Worm (Caenorhabditis elegans) whole organism, L1 larva: ENCODE measurements around the gene C56G2.9.

ENCODE experiments used
- C04F5.9 ChIP-seq: sonication (generic microtip); optimal IDR thresholded peaks from 2 replicates; lab custom pipeline; 2016; ENCODE audit warnings: missing genetic modification characterization, missing compliant biosample characterization
- C16A3.4 ChIP-seq: fragments of 150-350 bp; optimal IDR thresholded peaks from 2 replicates; lab custom pipeline; 2014; ENCODE audit warnings: missing biosample characterization, missing genetic modification characterization
- Y116A8C.19 ChIP-seq: sonication (generic microtip); optimal IDR thresholded peaks from 2 replicates; lab custom pipeline; 2016; ENCODE audit warnings: missing compliant biosample characterization, missing genetic modification characterization, borderline replicate concordance
- aha-1 ChIP-seq: fragments of 150-350 bp; optimal IDR thresholded peaks from 2 replicates; lab custom pipeline; 2014; ENCODE audit warnings: missing biosample characterization, missing genetic modification characterization
- alr-1 ChIP-seq: fragments of 200-800 bp; sonication (Bioruptor generic); optimal IDR thresholded peaks from 2 replicates; lab custom pipeline; 2018; ENCODE audit warnings: borderline replicate concordance, mild to moderate bottlenecking, missing genetic modification characterization, missing compliant biosample characterization
- aly-2 ChIP-seq: fragments of 150-350 bp; optimal IDR thresholded peaks from 2 replicates; lab custom pipeline; 2014; ENCODE audit warnings: missing biosample characterization, missing genetic modification characterization
- ama-1 ChIP-seq: fragments of 150-350 bp; optimal IDR thresholded peaks from 2 replicates; lab custom pipeline; 2014
- ceh-82 ChIP-seq, 3 experiments: fragments of 150-350 bp in 1 of 3; sonication (generic microtip) in 2 of 3; optimal IDR thresholded peaks; 2 replicates each; lab custom pipeline; 2014 to 2017; ENCODE audit warnings: missing biosample characterization in 3 of 3, missing genetic modification characterization in 3 of 3
- ceh-88 ChIP-seq: fragments of 200-800 bp; sonication (Bioruptor generic); IDR thresholded peaks from 2 replicates; pipeline ENCODE4 v1.3.6; 2022; ENCODE audit warnings: missing genetic modification characterization, missing compliant biosample characterization
- ces-1 ChIP-seq: fragments of 150-350 bp; optimal IDR thresholded peaks from 2 replicates; lab custom pipeline; 2014; ENCODE audit warnings: missing biosample characterization, missing genetic modification reagents, missing genetic modification characterization
- dpl-1 ChIP-seq, 3 experiments: fragments of 150-350 bp in 2 of 3; sonication (generic microtip) in 1 of 3; optimal IDR thresholded peaks; 2 replicates each; lab custom pipeline; 2014 to 2017; ENCODE audit warnings: missing biosample characterization in 3 of 3, missing genetic modification characterization in 3 of 3, missing genetic modification reagents in 3 of 3
- dsc-1 ChIP-seq: sonication (generic microtip); optimal IDR thresholded peaks from 2 replicates; lab custom pipeline; 2016; ENCODE audit warnings: mild to moderate bottlenecking, missing genetic modification characterization, missing compliant biosample characterization
- efl-1 ChIP-seq, 4 experiments: fragments of 150-350 bp; optimal IDR thresholded peaks in 3 of 4; peaks in 1 of 4; 1 replicate in 1 of 4; 2 replicates in 3 of 4; lab custom pipeline; 2014; ENCODE audit warnings: missing biosample characterization in 2 of 4, missing genetic modification characterization in 2 of 4, missing genetic modification reagents in 2 of 4
- egl-13 ChIP-seq: sonication (generic microtip); optimal IDR thresholded peaks from 2 replicates; lab custom pipeline; 2016; ENCODE audit warnings: missing genotype, missing genetic modification reagents, missing genetic modification characterization, missing compliant biosample characterization
- elt-2 ChIP-seq: sonication (generic microtip); optimal IDR thresholded peaks from 2 replicates; lab custom pipeline; 2016; ENCODE audit warnings: missing genetic modification characterization, mild to moderate bottlenecking, inconsistent platforms, missing compliant biosample characterization, missing genetic modification reagents
- ets-5 ChIP-seq: fragments of 200-800 bp; sonication (Bioruptor generic); IDR thresholded peaks from 2 replicates; pipeline ENCODE4 v1.3.6; 2022; ENCODE audit warnings: missing genetic modification characterization, missing compliant biosample characterization
- fkh-10 ChIP-seq: sonication (generic microtip); optimal IDR thresholded peaks from 2 replicates; lab custom pipeline; 2017; ENCODE audit warnings: missing biosample characterization, missing genetic modification reagents, missing genetic modification characterization
- fkh-4 ChIP-seq: sonication (generic microtip); optimal IDR thresholded peaks from 2 replicates; lab custom pipeline; 2016; ENCODE audit warnings: missing compliant biosample characterization, missing genetic modification characterization, borderline replicate concordance
- hlh-4 ChIP-seq: sonication (generic microtip); optimal IDR thresholded peaks from 2 replicates; lab custom pipeline; 2016; ENCODE audit warnings: mild to moderate bottlenecking, missing genetic modification characterization, missing compliant biosample characterization
- hpl-2 ChIP-seq: fragments of 150-350 bp; optimal IDR thresholded peaks from 2 replicates; lab custom pipeline; 2014; ENCODE audit warnings: missing biosample characterization, missing genetic modification reagents, missing genetic modification characterization
- irx-1 ChIP-seq: sonication (generic microtip); optimal IDR thresholded peaks from 2 replicates; lab custom pipeline; 2016; ENCODE audit warnings: missing genetic modification characterization, missing compliant biosample characterization
- isw-1 ChIP-seq: fragments of 200-800 bp; sonication (Bioruptor generic); IDR thresholded peaks from 2 replicates; pipeline ENCODE4 v1.3.6; 2022; ENCODE audit warnings: missing genetic modification characterization, missing compliant biosample characterization
- jun-1 ChIP-seq: fragments of 150-350 bp; optimal IDR thresholded peaks from 2 replicates; lab custom pipeline; 2014; ENCODE audit warnings: missing biosample characterization, missing genetic modification reagents, missing genetic modification characterization
- lin-13 ChIP-seq: fragments of 150-350 bp; optimal IDR thresholded peaks from 2 replicates; lab custom pipeline; 2014; ENCODE audit warnings: missing biosample characterization, missing genetic modification reagents, missing genetic modification characterization
- lin-14 ChIP-seq: fragments of 200-800 bp; sonication (Bioruptor generic); optimal IDR thresholded peaks from 2 replicates; lab custom pipeline; 2018; ENCODE audit warnings: mild to moderate bottlenecking, missing genetic modification characterization, moderate library complexity, missing compliant biosample characterization
- lin-35 ChIP-seq, 2 experiments: fragments of 150-350 bp; optimal IDR thresholded peaks; 2 replicates each; lab custom pipeline; 2014; ENCODE audit warnings: missing biosample characterization in 2 of 2, missing genetic modification characterization in 2 of 2, missing genetic modification reagents in 2 of 2
- lir-3 ChIP-seq: sonication (generic microtip); optimal IDR thresholded peaks from 2 replicates; lab custom pipeline; 2016; ENCODE audit warnings: mild to moderate bottlenecking, missing genetic modification characterization, moderate library complexity, missing compliant biosample characterization; ENCODE audit not compliant: poor library complexity
- lsy-2 ChIP-seq, 2 experiments: fragments of 150-350 bp; optimal IDR thresholded peaks; 2 replicates each; lab custom pipeline; 2014; ENCODE audit warnings: missing biosample characterization in 2 of 2, missing genetic modification characterization in 2 of 2
- mdl-1 ChIP-seq, 2 experiments: fragments of 150-350 bp; optimal IDR thresholded peaks; 2 replicates each; lab custom pipeline; 2014 to 2017; ENCODE audit warnings: missing biosample characterization in 2 of 2, missing genetic modification characterization in 2 of 2, inconsistent platforms in 1 of 2
- mef-2 ChIP-seq: fragments of 150-350 bp; optimal IDR thresholded peaks from 2 replicates; lab custom pipeline; 2014; ENCODE audit warnings: missing biosample characterization, missing genetic modification characterization
- nhr-11 ChIP-seq: fragments of 150-350 bp; optimal IDR thresholded peaks from 2 replicates; lab custom pipeline; 2014; ENCODE audit warnings: missing biosample characterization, missing genetic modification characterization
- nhr-19 ChIP-seq: fragments of 200-800 bp; sonication (Bioruptor generic); conservative IDR thresholded peaks from 2 replicates; pipeline ENCODE4 v1.3.6; 2022; ENCODE audit warnings: missing genetic modification characterization, missing compliant biosample characterization
- nhr-20 ChIP-seq: sonication (generic microtip); optimal IDR thresholded peaks from 2 replicates; lab custom pipeline; 2016; ENCODE audit warnings: mild to moderate bottlenecking, missing genetic modification characterization, missing compliant biosample characterization
- nhr-237 ChIP-seq: fragments of 150-350 bp; optimal IDR thresholded peaks from 2 replicates; lab custom pipeline; 2014; ENCODE audit warnings: missing biosample characterization, missing genetic modification characterization
- nhr-28 ChIP-seq: fragments of 150-350 bp; optimal IDR thresholded peaks from 2 replicates; lab custom pipeline; 2014; ENCODE audit warnings: missing biosample characterization, missing genetic modification characterization
- nhr-47 ChIP-seq: sonication (generic microtip); optimal IDR thresholded peaks from 2 replicates; lab custom pipeline; 2016; ENCODE audit warnings: mild to moderate bottlenecking, missing genetic modification characterization, moderate library complexity, missing compliant biosample characterization
- nhr-77 ChIP-seq: fragments of 150-350 bp; optimal IDR thresholded peaks from 2 replicates; lab custom pipeline; 2014; ENCODE audit warnings: missing biosample characterization, missing genetic modification characterization
- nhr-85 ChIP-seq: sonication (generic microtip); peaks from one replicate; lab custom pipeline; 2016; ENCODE audit warnings: missing genetic modification characterization, inconsistent platforms, missing compliant biosample characterization
- nhr-90 ChIP-seq: sonication (generic microtip); optimal IDR thresholded peaks from 2 replicates; lab custom pipeline; 2016; ENCODE audit warnings: mild to moderate bottlenecking, missing genetic modification characterization, missing compliant biosample characterization; ENCODE audit not compliant: poor library complexity
- pag-3 ChIP-seq: sonication (generic microtip); optimal IDR thresholded peaks from 2 replicates; lab custom pipeline; 2017; ENCODE audit warnings: missing genetic modification characterization, mild to moderate bottlenecking, missing compliant biosample characterization, antibody characterized with exemption, borderline replicate concordance; ENCODE audit not compliant: insufficient read depth
- pqm-1 ChIP-seq: sonication (generic microtip); optimal IDR thresholded peaks from 3 replicates; lab custom pipeline; 2017; ENCODE audit warnings: missing biosample characterization, missing genetic modification characterization
- skn-1 ChIP-seq: fragments of 150-350 bp; optimal IDR thresholded peaks from 2 replicates; lab custom pipeline; 2014; ENCODE audit warnings: missing biosample characterization, missing genetic modification characterization
- snu-23 ChIP-seq: sonication (generic microtip); optimal IDR thresholded peaks from 2 replicates; lab custom pipeline; 2016; ENCODE audit warnings: missing genetic modification characterization, missing compliant biosample characterization
- sup-37 ChIP-seq: fragments of 200-800 bp; sonication (Bioruptor generic); optimal IDR thresholded peaks from 2 replicates; lab custom pipeline; 2018; ENCODE audit warnings: mild to moderate bottlenecking, missing genetic modification characterization, missing compliant biosample characterization
- unc-30 ChIP-seq: sonication (generic microtip); optimal IDR thresholded peaks from 2 replicates; lab custom pipeline; 2017; ENCODE audit warnings: missing biosample characterization, missing genetic modification characterization
- unc-62 ChIP-seq: fragments of 150-350 bp; optimal IDR thresholded peaks from 2 replicates; lab custom pipeline; 2014; ENCODE audit warnings: missing biosample characterization, missing genetic modification reagents, missing genetic modification characterization
- unc-98 ChIP-seq: fragments of 200-800 bp; sonication (Bioruptor generic); IDR thresholded peaks from 2 replicates; pipeline ENCODE4 v1.3.6; 2022; ENCODE audit warnings: missing genetic modification characterization, missing compliant biosample characterization
- xbp-1 ChIP-seq: sonication (generic microtip); optimal IDR thresholded peaks from 2 replicates; lab custom pipeline; 2016; ENCODE audit warnings: missing genetic modification characterization, missing compliant biosample characterization
- zag-1 ChIP-seq: fragments of 150-350 bp; optimal IDR thresholded peaks from 2 replicates; lab custom pipeline; 2014; ENCODE audit warnings: missing biosample characterization, missing genetic modification characterization
- zip-4 ChIP-seq: fragments of 200-800 bp; sonication (Bioruptor generic); optimal IDR thresholded peaks from 2 replicates; lab custom pipeline; 2018; ENCODE audit warnings: mild to moderate bottlenecking, missing genetic modification characterization, moderate library complexity, missing compliant biosample characterization
- ztf-11 ChIP-seq, 2 experiments: sonication (generic microtip); optimal IDR thresholded peaks; 2 replicates each; lab custom pipeline; 2016 to 2017; ENCODE audit warnings: missing genetic modification characterization in 2 of 2, missing biosample characterization in 1 of 2, missing compliant biosample characterization in 1 of 2
- ztf-4 ChIP-seq: fragments of 150-350 bp; optimal IDR thresholded peaks from 2 replicates; lab custom pipeline; 2014; ENCODE audit warnings: missing biosample characterization, missing genetic modification characterization

C56G2.9 gene

ce11 chrIII:6374947-6375415 is 31.9 kb upstream of the C56G2.9 start, which contains the start of the genes rps-13 and nfx-1:
rps-13 (minus strand) TSS chrIII:6374997.
nfx-1 (plus strand) TSS chrIII:6375379.
- TF ChIP-seq lir-3 (tag; lab: Kevin White, UChicago) (peak; percentile 65), nhr-19 (peak; percentile 84), unc-98 (no peak), efl-1 (optimal IDR thresholded peaks at IDR 0.05; lab: Kevin White, UChicago) (peak; percentile 83 to 90), efl-1 (GFP tag; optimal IDR thresholded peaks at IDR 0.05 in 1 of 2; lab: Kevin White, UChicago) (peak; percentile 76 to 97), jun-1 (peak; percentile 62), nhr-85 (tag; lab: Kevin White, UChicago) (peak; percentile 89), nhr-77 (tag; lab: Kevin White, UChicago) (peak; percentile 56), dpl-1 (GFP tag; optimal IDR thresholded peaks at IDR 0.05; lab: Kevin White, UChicago) (peak; percentile 70 to 82 (median 77)), unc-30 (no peak), nhr-11 (tag; lab: Kevin White, UChicago) (peak; percentile 53), lin-35 (GFP tag; optimal IDR thresholded peaks at IDR 0.05; lab: Kevin White, UChicago) (peak; percentile 85 to 91), ceh-82 (tag; optimal IDR thresholded peaks at IDR 0.05; lab: Kevin White, UChicago) (peak; percentile 66 to 90 (median 79)), egl-13 (peak; percentile 33), ztf-11 (tag; optimal IDR thresholded peaks at IDR 0.05; lab: Kevin White, UChicago) (no peak), lin-13 (GFP tag; lab: Kevin White, UChicago) (peak; percentile 86), zag-1 (tag; lab: Kevin White, UChicago) (no peak), fkh-10 (peak; percentile 10), ztf-4 (tag; lab: Kevin White, UChicago) (peak; percentile 74), ceh-88 (GFP tag; lab: Robert Waterston, UW) (no peak; the same call in 1 of the 2 replicates), nhr-47 (tag; lab: Kevin White, UChicago) (peak; percentile 81), lsy-2 (tag; optimal IDR thresholded peaks at IDR 0.05; lab: Kevin White, UChicago) (peak; percentile 98 to 99), xbp-1 (tag; lab: Kevin White, UChicago) (peak; percentile 71), C04F5.9 (tag; lab: Kevin White, UChicago) (peak; percentile 13), skn-1 (tag; lab: Kevin White, UChicago) (peak; percentile 92), ama-1 (lab: Kevin White, UChicago) (peak; percentile 46), ets-5 (GFP tag; lab: Robert Waterston, UW) (no peak), lin-14 (GFP tag; lab: Kevin White, UChicago) (peak; percentile 75), irx-1 (tag; lab: Kevin White, UChicago) (peak; percentile 58), fkh-4 (no peak), isw-1 (GFP tag; lab: Robert Waterston, UW) (peak; percentile 83), nhr-28 (tag; lab: Kevin White, UChicago) (no peak), Y116A8C.19 (no peak), mdl-1 (tag; optimal IDR thresholded peaks at IDR 0.05; lab: Kevin White, UChicago) (peak in 1 of 2 experiments; percentile 85), mef-2 (no peak), pag-3 (no peak), sup-37 (GFP tag; lab: Kevin White, UChicago) (no peak), nhr-237 (tag; lab: Kevin White, UChicago) (no peak), zip-4 (no peak), elt-2 (tag; lab: Kevin White, UChicago) (no peak), pqm-1 (tag; lab: Kevin White, UChicago) (peak; percentile 6), ces-1 (GFP tag; lab: Kevin White, UChicago) (no peak), alr-1 (tag; lab: Kevin White, UChicago) (no peak), nhr-90 (tag; lab: Kevin White, UChicago) (peak; percentile 66), snu-23 (peak; percentile 87), aly-2 (tag; lab: Kevin White, UChicago) (no peak), hpl-2 (GFP tag; lab: Kevin White, UChicago) (peak; percentile 1), hlh-4 (no peak), dsc-1 (tag; lab: Kevin White, UChicago) (peak; percentile 61), unc-62 (GFP tag; lab: Kevin White, UChicago) (no peak), nhr-20 (tag; lab: Kevin White, UChicago) (peak; percentile 86), C16A3.4 (tag; lab: Kevin White, UChicago) (no peak), aha-1 (tag; lab: Kevin White, UChicago) (no peak)
